Worm (Caenorhabditis elegans) whole organism, young adult: ENCODE results near the gene srh-79.

Experiments used
- C17E4.6 ChIP-seq: fragments of 200-800 bp; sonication (Bioruptor generic); IDR thresholded peaks from 2 replicates; pipeline ENCODE4 v1.3.6; 2022; ENCODE audit warnings: missing genetic modification reagents, missing genetic modification characterization, missing compliant biosample characterization
- F55B11.4 ChIP-seq: sonication (generic microtip); optimal IDR thresholded peaks from 2 replicates; lab custom pipeline; 2016; ENCODE audit warnings: missing compliant biosample characterization, missing genetic modification characterization, borderline replicate concordance; ENCODE audit not compliant: insufficient read depth
- T07F8.4 ChIP-seq: sonication (generic microtip); optimal IDR thresholded peaks from 2 replicates; lab custom pipeline; 2016; ENCODE audit warnings: mild to moderate bottlenecking, missing genetic modification characterization, moderate library complexity, missing compliant biosample characterization
- ama-1 ChIP-seq, 3 experiments: fragments of 150-350 bp in 1 of 3; sonication (generic microtip) in 2 of 3; optimal IDR thresholded peaks; 2 replicates each; lab custom pipeline; 2014 to 2018; ENCODE audit warnings: missing biosample characterization in 2 of 3, missing genetic modification characterization in 2 of 3, missing genetic modification reagents in 2 of 3
- aptf-2 ChIP-seq: fragments of 200-800 bp; sonication (Bioruptor generic); conservative IDR thresholded peaks from 2 replicates; pipeline ENCODE4 v1.3.6; 2022; ENCODE audit warnings: missing genetic modification reagents, missing genetic modification characterization, missing compliant biosample characterization
- dpl-1 ChIP-seq: fragments of 150-350 bp; optimal IDR thresholded peaks from 2 replicates; lab custom pipeline; 2014; ENCODE audit warnings: missing biosample characterization, missing genetic modification reagents, missing genetic modification characterization
- ets-4 ChIP-seq: fragments of 200-800 bp; sonication (Bioruptor generic); optimal IDR thresholded peaks from 2 replicates; lab custom pipeline; 2018; ENCODE audit warnings: mild to moderate bottlenecking, missing genetic modification characterization, missing compliant biosample characterization
- him-1 ChIP-seq: sonication (generic microtip); optimal IDR thresholded peaks from 2 replicates; lab custom pipeline; 2016; ENCODE audit warnings: missing genotype, missing genetic modification reagents, missing genetic modification characterization, missing compliant biosample characterization
- mes-4 ChIP-seq: sonication (generic microtip); optimal IDR thresholded peaks from 2 replicates; lab custom pipeline; 2016; ENCODE audit warnings: missing genotype, missing genetic modification characterization, missing compliant biosample characterization

- TF ChIP-seq T07F8.4 (tag; lab: Kevin White, UChicago) = no peak
- TF ChIP-seq dpl-1 (GFP tag; lab: Kevin White, UChicago) = no peak
- no peak for TF ChIP-seq ets-4 (GFP tag; lab: Kevin White, UChicago)
- no peak for TF ChIP-seq C17E4.6 (GFP tag; lab: Robert Waterston, UW)
- TF ChIP-seq mes-4 = no peak
- TF ChIP-seq him-1 (tag; lab: Kevin White, UChicago) = no peak
- no peak for TF ChIP-seq ama-1 (optimal IDR thresholded peaks at IDR 0.05; lab: Kevin White, UChicago)
- no peak for TF ChIP-seq ama-1 (GFP tag; optimal IDR thresholded peaks at IDR 0.05; lab: Kevin White, UChicago)
- no peak for TF ChIP-seq F55B11.4 (tag; lab: Kevin White, UChicago)
- TF ChIP-seq aptf-2 (GFP tag; lab: Robert Waterston, UW) = no peak
Observed at ce11 chrV:7527153-7527552, 29.6 kb downstream of the srh-79 start, which contains the start of gene C54F6.17.
